Fruit fly (Drosophila melanogaster) whole organism, embryonic: ENCODE data around the gene CG46412.

ENCODE experiments used
- ATbp ChIP-seq: fragments of 200-800 bp; sonication (Bioruptor generic); optimal IDR thresholded peaks from 2 replicates; lab custom pipeline; 2017; ENCODE audit warnings: missing biosample characterization, mild to moderate bottlenecking, missing genetic modification characterization, missing genetic modification reagents
- Antp ChIP-seq: fragments of 200-800 bp; sonication (Bioruptor generic); optimal IDR thresholded peaks from 3 replicates; lab custom pipeline; 2016; ENCODE audit warnings: missing biosample characterization, missing genetic modification characterization
- Bgb ChIP-seq: fragments of 200-800 bp; sonication (Bioruptor generic); IDR thresholded peaks from 2 replicates; pipeline ENCODE4 v1.3.6; 2022; ENCODE audit warnings: missing biosample characterization, missing genetic modification characterization; ENCODE audit not compliant: partially characterized antibody
- Bteb2 ChIP-seq: fragments of 200-800 bp; sonication (Bioruptor generic); optimal IDR thresholded peaks from 2 replicates; lab custom pipeline; 2016; ENCODE audit warnings: missing biosample characterization, missing genetic modification characterization
- CG11504 ChIP-seq: fragments of 200-800 bp; sonication (Bioruptor generic); optimal IDR thresholded peaks from 3 replicates; lab custom pipeline; 2019; ENCODE audit warnings: missing biosample characterization, mild to moderate bottlenecking, missing genetic modification characterization, moderate library complexity
- CG11723 ChIP-seq: fragments of 200-800 bp; sonication (Bioruptor generic); optimal IDR thresholded peaks from 2 replicates; lab custom pipeline; 2017; ENCODE audit warnings: missing biosample characterization, mild to moderate bottlenecking, missing genetic modification characterization
- CG12219 ChIP-seq: fragments of 200-800 bp; sonication (Bioruptor generic); optimal IDR thresholded peaks from 3 replicates; lab custom pipeline; 2018; ENCODE audit warnings: missing biosample characterization, mild to moderate bottlenecking, missing genetic modification characterization
- CG12391 ChIP-seq: fragments of 200-800 bp; sonication (Bioruptor generic); optimal IDR thresholded peaks from 3 replicates; lab custom pipeline; 2018; ENCODE audit warnings: missing biosample characterization, mild to moderate bottlenecking, missing genetic modification characterization, moderate library complexity
- CG12659 ChIP-seq: fragments of 200-800 bp; sonication (Bioruptor generic); optimal IDR thresholded peaks from 3 replicates; lab custom pipeline; 2017; ENCODE audit warnings: mild to moderate bottlenecking, missing biosample characterization, missing genetic modification reagents, missing genetic modification characterization
- CG14014 ChIP-seq: fragments of 200-800 bp; sonication (Bioruptor generic); IDR thresholded peaks from 2 replicates; pipeline ENCODE4 v1.3.6; 2022; ENCODE audit warnings: missing biosample characterization, missing genetic modification characterization
- CG17912 ChIP-seq: fragments of 200-800 bp; sonication (Bioruptor generic); optimal IDR thresholded peaks from 2 replicates; lab custom pipeline; 2018; ENCODE audit warnings: missing biosample characterization, mild to moderate bottlenecking, missing genetic modification characterization
- CG1792 ChIP-seq: fragments of 200-800 bp; sonication (Bioruptor generic); optimal IDR thresholded peaks from 2 replicates; lab custom pipeline; 2016; ENCODE audit warnings: missing biosample characterization, missing genetic modification characterization
- CG2116 ChIP-seq: fragments of 200-800 bp; sonication (Bioruptor generic); optimal IDR thresholded peaks from 3 replicates; lab custom pipeline; 2018; ENCODE audit warnings: missing biosample characterization, mild to moderate bottlenecking, missing genetic modification characterization
- CG2678 ChIP-seq: fragments of 200-800 bp; sonication (Bioruptor generic); optimal IDR thresholded peaks from 3 replicates; lab custom pipeline; 2019; ENCODE audit warnings: missing biosample characterization, mild to moderate bottlenecking, missing genetic modification characterization, moderate library complexity
- CG2712 ChIP-seq: fragments of 200-800 bp; optimal IDR thresholded peaks from 3 replicates; lab custom pipeline; 2019; ENCODE audit warnings: missing biosample characterization, mild to moderate bottlenecking, missing genetic modification characterization, moderate library complexity
- CG34224 ChIP-seq: fragments of 200-800 bp; sonication (Bioruptor generic); IDR thresholded peaks from 3 replicates; pipeline ENCODE4 v1.3.6; 2022; ENCODE audit warnings: missing biosample characterization, missing genetic modification characterization; ENCODE audit not compliant: partially characterized antibody
- CG34422 ChIP-seq: fragments of 200-800 bp; sonication (Bioruptor generic); IDR thresholded peaks from 3 replicates; pipeline ENCODE4 v1.3.6; 2022; ENCODE audit warnings: missing biosample characterization, missing genetic modification characterization
- CG6689 ChIP-seq: fragments of 200-800 bp; sonication (Bioruptor generic); IDR thresholded peaks from 2 replicates; pipeline ENCODE4 v1.3.6; 2022; ENCODE audit warnings: missing biosample characterization, missing genetic modification characterization
- CG7357 ChIP-seq: fragments of 200-800 bp; sonication (Bioruptor generic); IDR thresholded peaks from 3 replicates; pipeline ENCODE4 v1.3.6; 2022; ENCODE audit warnings: missing biosample characterization, missing genetic modification characterization
- CG7372 ChIP-seq: fragments of 200-800 bp; sonication (Bioruptor generic); IDR thresholded peaks from 2 replicates; pipeline ENCODE4 v1.3.6; 2022; ENCODE audit warnings: missing biosample characterization, missing genetic modification characterization
- CG7786 ChIP-seq: fragments of 200-800 bp; sonication (Bioruptor generic); optimal IDR thresholded peaks from 2 replicates; lab custom pipeline; 2016; ENCODE audit warnings: missing biosample characterization, missing genetic modification characterization
- CG7839 ChIP-seq: fragments of 200-800 bp; sonication (Bioruptor generic); optimal IDR thresholded peaks from 3 replicates; lab custom pipeline; 2018; ENCODE audit warnings: missing biosample characterization, mild to moderate bottlenecking, missing genetic modification characterization, moderate library complexity
- CG8388 ChIP-seq: fragments of 200-800 bp; sonication (Bioruptor generic); optimal IDR thresholded peaks from 2 replicates; lab custom pipeline; 2019; ENCODE audit warnings: missing biosample characterization, mild to moderate bottlenecking, missing genetic modification characterization, moderate library complexity
- CG8924 ChIP-seq: fragments of 200-800 bp; optimal IDR thresholded peaks from 3 replicates; lab custom pipeline; 2019; ENCODE audit warnings: missing biosample characterization, mild to moderate bottlenecking, missing genetic modification characterization, moderate library complexity
- CG9932 ChIP-seq: fragments of 200-800 bp; sonication (Bioruptor generic); IDR thresholded peaks from 2 replicates; pipeline ENCODE4 v1.3.6; 2022; ENCODE audit warnings: missing biosample characterization, missing genetic modification characterization
- Dek ChIP-seq: fragments of 200-800 bp; sonication (Bioruptor generic); optimal IDR thresholded peaks from 3 replicates; lab custom pipeline; 2019; ENCODE audit warnings: missing biosample characterization, mild to moderate bottlenecking, missing genetic modification characterization, moderate library complexity
- Dip3 ChIP-seq: fragments of 200-800 bp; sonication (Bioruptor generic); optimal IDR thresholded peaks from 3 replicates; lab custom pipeline; 2016; ENCODE audit warnings: missing biosample characterization, missing genetic modification characterization
- Dll ChIP-seq: fragments of 200-800 bp; sonication (Bioruptor generic); IDR thresholded peaks from 4 replicates; pipeline ENCODE4 v1.3.6; 2022; ENCODE audit warnings: missing biosample characterization, missing genetic modification characterization; ENCODE audit not compliant: partially characterized antibody
- Ets65A ChIP-seq: fragments of 200-800 bp; sonication (Bioruptor generic); peaks from one replicate; lab custom pipeline; 2016; ENCODE audit warnings: missing biosample characterization, missing genetic modification characterization
- MTF-1 ChIP-seq: fragments of 200-800 bp; sonication (Bioruptor generic); optimal IDR thresholded peaks from 2 replicates; lab custom pipeline; 2018; ENCODE audit warnings: missing biosample characterization, mild to moderate bottlenecking, missing genetic modification characterization, borderline replicate concordance
- PHDP ChIP-seq: fragments of 200-800 bp; sonication (Bioruptor generic); optimal IDR thresholded peaks from 3 replicates; lab custom pipeline; 2018; ENCODE audit warnings: missing biosample characterization, mild to moderate bottlenecking, missing genetic modification characterization, moderate library complexity
- Stat92E ChIP-seq, 3 experiments: fragments of >200 bp in 2 of 3; fragments of 200-800 bp in 1 of 3; sonication (Bioruptor generic) in 1 of 3; optimal IDR thresholded peaks; 2 replicates each; lab custom pipeline; 2017 to 2019; ENCODE audit warnings: missing biosample characterization in 3 of 3, missing genetic modification characterization in 3 of 3, mild to moderate bottlenecking in 1 of 3, moderate library complexity in 1 of 3
- chm ChIP-seq: fragments of 200-800 bp; sonication (Bioruptor generic); IDR thresholded peaks from 2 replicates; pipeline ENCODE4 v1.3.6; 2022; ENCODE audit warnings: missing biosample characterization, missing genetic modification characterization
- crc ChIP-seq: fragments of 200-800 bp; sonication (Bioruptor generic); optimal IDR thresholded peaks from 2 replicates; lab custom pipeline; 2016; ENCODE audit warnings: missing biosample characterization, missing genetic modification characterization
- crol ChIP-seq: fragments of 200-800 bp; sonication (Bioruptor generic); IDR thresholded peaks from 2 replicates; pipeline ENCODE4 v1.3.6; 2022; ENCODE audit warnings: missing biosample characterization, missing genetic modification characterization
- dpn ChIP-seq, 2 experiments: fragments of 200-800 bp; sonication (Bioruptor generic); optimal IDR thresholded peaks; 3 replicates each; lab custom pipeline; 2016; ENCODE audit warnings: missing biosample characterization in 2 of 2, missing genetic modification characterization in 2 of 2
- fd3F ChIP-seq: fragments of 200-800 bp; sonication (Bioruptor generic); optimal IDR thresholded peaks from 2 replicates; lab custom pipeline; 2018; ENCODE audit warnings: missing biosample characterization, mild to moderate bottlenecking, missing genetic modification characterization, moderate library complexity
- luna ChIP-seq: fragments of 200-800 bp; sonication (Bioruptor generic); optimal IDR thresholded peaks from 2 replicates; lab custom pipeline; 2016; ENCODE audit warnings: missing biosample characterization, missing genetic modification characterization
- pho ChIP-seq: fragments of 200-800 bp; sonication (Bioruptor generic); optimal IDR thresholded peaks from 2 replicates; lab custom pipeline; 2016; ENCODE audit warnings: missing biosample characterization, missing genetic modification characterization
- phol ChIP-seq: fragments of 200-800 bp; sonication (Bioruptor generic); optimal IDR thresholded peaks from 3 replicates; lab custom pipeline; 2018; ENCODE audit warnings: missing biosample characterization, mild to moderate bottlenecking, missing genetic modification characterization, moderate library complexity
- scrt ChIP-seq: fragments of 200-800 bp; sonication (Bioruptor generic); optimal IDR thresholded peaks from 2 replicates; lab custom pipeline; 2018; ENCODE audit warnings: missing biosample characterization, mild to moderate bottlenecking, missing genetic modification characterization, moderate library complexity
- shn ChIP-seq: fragments of 200-800 bp; sonication (Bioruptor generic); optimal IDR thresholded peaks from 3 replicates; lab custom pipeline; 2016; ENCODE audit warnings: missing biosample characterization, missing genetic modification characterization
- tap ChIP-seq: fragments of 200-800 bp; optimal IDR thresholded peaks from 3 replicates; lab custom pipeline; 2019; ENCODE audit warnings: missing biosample characterization, mild to moderate bottlenecking, missing genetic modification characterization, moderate library complexity
- unpg ChIP-seq: fragments of 200-800 bp; sonication (Bioruptor generic); optimal IDR thresholded peaks from 3 replicates; lab custom pipeline; 2018; ENCODE audit warnings: missing biosample characterization, mild to moderate bottlenecking, missing genetic modification characterization, moderate library complexity
- zen2 ChIP-seq: fragments of 200-800 bp; sonication (Bioruptor generic); IDR thresholded peaks from 3 replicates; pipeline ENCODE4 v1.3.6; 2022; ENCODE audit warnings: missing biosample characterization, missing genetic modification characterization; ENCODE audit not compliant: partially characterized antibody

CG46412 gene

DNA sequence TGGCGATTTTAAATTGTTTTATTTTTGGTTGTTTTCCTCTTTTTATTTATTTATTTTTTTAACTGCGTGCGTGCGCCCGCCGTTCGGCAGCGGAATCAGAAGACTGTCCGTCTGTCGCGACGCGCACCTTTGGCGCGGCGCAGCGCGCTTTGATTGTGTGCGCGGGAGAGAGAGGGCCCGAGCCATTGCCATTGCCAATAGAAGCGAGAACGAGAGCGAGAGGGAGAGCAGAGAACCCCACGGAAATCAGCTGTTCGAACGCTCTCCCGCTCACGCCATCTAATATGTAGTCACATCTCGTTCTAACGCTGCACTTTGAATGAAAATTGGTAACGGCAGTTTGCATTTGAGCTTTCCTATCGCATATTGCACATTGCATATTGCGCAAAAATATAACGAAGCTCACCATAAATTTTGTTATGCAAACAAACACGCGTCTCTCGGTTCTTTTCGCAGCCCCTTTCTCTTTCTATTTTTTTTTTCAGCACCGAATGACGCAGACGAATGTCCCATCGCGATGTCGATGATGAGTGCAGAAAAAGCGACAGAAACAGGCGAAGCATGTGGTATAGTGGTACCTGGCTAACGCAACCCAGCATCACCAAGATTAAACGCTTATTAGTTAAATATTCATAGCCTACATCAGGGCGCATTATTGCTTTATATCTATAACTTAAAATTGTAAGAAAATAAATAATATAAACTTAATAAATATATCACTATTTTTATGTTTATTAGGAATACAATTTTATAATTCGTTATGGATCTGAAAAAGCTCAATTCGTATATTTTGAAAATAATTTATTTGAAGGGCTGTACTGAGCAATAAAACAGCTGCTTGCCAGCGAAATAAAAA is 29.3 kb downstream of the CG46412 start (continued):
- TF ChIP-seq dpn (GFP tag; optimal IDR thresholded peaks at IDR 0.05; lab: Kevin White, UChicago) = peak in 1 of 2 experiments; percentile 5
- peak; percentile 16 for TF ChIP-seq Dek (tag; lab: Kevin White, UChicago)
- TF ChIP-seq CG8388 (GFP tag; lab: Kevin White, UChicago) = peak; percentile 23
- TF ChIP-seq luna (GFP tag; lab: Kevin White, UChicago) = no peak
- peak; percentile 48 for TF ChIP-seq CG7839 (tag; lab: Kevin White, UChicago)
- peak; percentile 53; the same call in 1 of the 2 replicates for TF ChIP-seq CG9932 (GFP tag; lab: Robert Waterston, UW)
- no peak for TF ChIP-seq CG11723 (GFP tag; lab: Kevin White, UChicago)
- peak; percentile 14; the same call in 1 of the 2 replicates for TF ChIP-seq CG14014
- TF ChIP-seq zen2 (GFP tag; lab: Robert Waterston, UW) = 0 out of 3 replicates have a peak, but pooled peaks have one; percentile 48
- peak; percentile 17 for TF ChIP-seq CG11504 (tag; lab: Kevin White, UChicago)
- TF ChIP-seq CG34224 (GFP tag; lab: Robert Waterston, UW) = peak; percentile 54; the same call in 2 of the 3 replicates
- TF ChIP-seq Ets65A = no peak
- peak; percentile 22 for TF ChIP-seq CG12659 (GFP tag; lab: Kevin White, UChicago)
- TF ChIP-seq crol (GFP tag; lab: Robert Waterston, UW) = 0 out of 2 replicates have a peak, but pooled peaks have one; percentile 11
- TF ChIP-seq Dip3 (GFP tag; lab: Kevin White, UChicago) = no peak
- peak; percentile 40 for TF ChIP-seq MTF-1 (GFP tag; lab: Kevin White, UChicago)
- peak; percentile 47; the same call in 2 of the 4 replicates for TF ChIP-seq Dll (GFP tag; lab: Robert Waterston, UW)
- peak; percentile 55; the same call in 1 of the 2 replicates for TF ChIP-seq Bgb (GFP tag; lab: Robert Waterston, UW)
- peak; percentile 60 for TF ChIP-seq CG2678
- TF ChIP-seq CG7357 (GFP tag; lab: Robert Waterston, UW) = 0 out of 3 replicates have a peak, but pooled peaks have one; percentile 39
- TF ChIP-seq ATbp (GFP tag; lab: Kevin White, UChicago) = no peak
- TF ChIP-seq Stat92E (GFP tag; optimal IDR thresholded peaks at IDR 0.05; lab: Kevin White, UChicago) = no peak
- TF ChIP-seq phol (tag; lab: Kevin White, UChicago) = peak; percentile 8
- TF ChIP-seq fd3F (GFP tag; lab: Kevin White, UChicago) = peak; percentile 23
- TF ChIP-seq PHDP = peak; percentile 49

DNA sequence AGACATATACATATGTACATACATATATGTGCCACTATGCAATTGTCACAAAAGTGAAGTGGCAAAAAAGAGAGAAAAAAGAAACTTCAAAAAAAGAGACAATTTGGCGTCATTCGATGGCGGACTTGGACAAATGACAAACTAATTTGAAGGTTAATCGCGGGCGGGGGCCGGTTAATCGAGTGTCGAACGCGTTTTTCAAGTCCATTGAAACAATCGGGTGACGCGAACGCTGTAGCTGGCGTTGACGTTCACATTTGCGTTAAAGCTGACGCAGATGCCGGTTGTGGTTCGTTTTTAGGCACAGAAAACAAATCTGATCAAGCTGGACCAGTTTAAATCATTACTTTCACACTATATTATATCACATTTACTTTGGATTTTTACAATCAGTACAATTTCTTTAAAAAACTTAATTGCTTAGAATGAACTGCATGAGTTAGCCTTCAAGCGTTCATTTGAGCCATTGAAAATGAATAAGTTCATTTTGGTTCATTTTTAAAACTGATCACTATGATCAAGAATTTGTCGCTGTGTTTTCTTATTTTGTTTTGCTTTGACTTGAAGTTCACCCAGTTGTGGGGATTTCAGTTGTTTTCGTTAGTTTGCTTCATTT is 30.1 kb downstream of the CG46412 start:
- 0 out of 2 replicates have a peak, but pooled peaks have one; percentile 23 for TF ChIP-seq CG6689 (GFP tag; lab: Robert Waterston, UW)
- 0 out of 3 replicates have a peak, but pooled peaks have one; percentile 37 for TF ChIP-seq CG34422 (GFP tag; lab: Robert Waterston, UW)
- TF ChIP-seq tap (tag; lab: Kevin White, UChicago) = peak; percentile 3
- peak; percentile 63 for TF ChIP-seq CG8924 (tag; lab: Kevin White, UChicago)
- TF ChIP-seq CG7786 (GFP tag; lab: Kevin White, UChicago) = peak; percentile 32
- TF ChIP-seq CG12219 = peak; percentile 29
- peak; percentile 60 for TF ChIP-seq CG11504 (tag; lab: Kevin White, UChicago)
- TF ChIP-seq CG1792 = no peak
- TF ChIP-seq CG2116 = no peak
- TF ChIP-seq CG7372 (GFP tag; lab: Robert Waterston, UW) = peak; percentile 26; the same call in 1 of the 2 replicates
- TF ChIP-seq CG12391 = peak; percentile 17
- TF ChIP-seq chm (GFP tag; lab: Robert Waterston, UW) = no peak
- no peak for TF ChIP-seq crc (GFP tag; lab: Kevin White, UChicago)
- TF ChIP-seq Bteb2 = peak; percentile 24
- TF ChIP-seq CG7839 (tag; lab: Kevin White, UChicago) = peak; percentile 58
- TF ChIP-seq unpg (GFP tag; lab: Kevin White, UChicago) = peak; percentile 45
- no peak for TF ChIP-seq shn
- peak; percentile 17 for TF ChIP-seq CG2712
- TF ChIP-seq Antp (GFP tag; lab: Kevin White, UChicago) = no peak
- TF ChIP-seq scrt (GFP tag; lab: Kevin White, UChicago) = peak; percentile 29
- TF ChIP-seq CG14014 = peak; percentile 48
- no peak for TF ChIP-seq CG17912 (GFP tag; lab: Kevin White, UChicago)
- TF ChIP-seq pho = peak; percentile 40
